Fruit fly (Drosophila melanogaster) Kc167 (cell line): Measurements from ENCODE around the gene NimB2.

Source experiments
- Myc ChIP-seq: fragments of >200 bp; optimal IDR thresholded peaks from 2 replicates; lab custom pipeline; 2017; ENCODE audit warnings: missing external identifiers
- h ChIP-seq: fragments of >200 bp; optimal IDR thresholded peaks from 3 replicates; lab custom pipeline; 2018; ENCODE audit warnings: missing external identifiers
- psq ChIP-seq: fragments of >200 bp; optimal IDR thresholded peaks from 2 replicates; lab custom pipeline; 2017; ENCODE audit warnings: missing external identifiers

dm6 chr2L:13923984-13924383 is 42.8 kb downstream of the NimB2 start:
- no peak for TF ChIP-seq psq
- no peak for TF ChIP-seq h (lab: Kevin White, UChicago)
- no peak for TF ChIP-seq Myc
